Worm (Caenorhabditis elegans) whole organism, late embryonic: ENCODE measurements around the gene mcm-3AP.

Experiments
- C08G9.2 ChIP-seq: sonication (generic microtip); optimal IDR thresholded peaks from 2 replicates; lab custom pipeline; 2016; ENCODE audit warnings: mild to moderate bottlenecking, missing genetic modification characterization, moderate library complexity, missing compliant biosample characterization
- K02D7.2 ChIP-seq: sonication (generic microtip); optimal IDR thresholded peaks from 2 replicates; lab custom pipeline; 2017; ENCODE audit warnings: mild to moderate bottlenecking, missing genetic modification characterization, missing compliant biosample characterization
- T23F11.4 ChIP-seq: fragments of 200-800 bp; sonication (Bioruptor generic); optimal IDR thresholded peaks from 2 replicates; lab custom pipeline; 2018; ENCODE audit warnings: mild to moderate bottlenecking, missing genetic modification characterization, missing compliant biosample characterization
- ama-1 ChIP-seq: fragments of 150-350 bp; optimal IDR thresholded peaks from 2 replicates; lab custom pipeline; 2014
- ceh-14 ChIP-seq: sonication (generic microtip); optimal IDR thresholded peaks from 2 replicates; lab custom pipeline; 2016; ENCODE audit warnings: missing genotype, missing genetic modification characterization, missing compliant biosample characterization
- ceh-48 ChIP-seq: sonication (generic microtip); optimal IDR thresholded peaks from 2 replicates; lab custom pipeline; 2016; ENCODE audit warnings: missing genetic modification characterization, inconsistent platforms, missing compliant biosample characterization
- ceh-6 ChIP-seq: fragments of 200-800 bp; sonication (Bioruptor generic); optimal IDR thresholded peaks from 2 replicates; lab custom pipeline; 2018; ENCODE audit warnings: mild to moderate bottlenecking, missing genetic modification characterization, missing compliant biosample characterization
- ceh-9 ChIP-seq: sonication (generic microtip); optimal IDR thresholded peaks from 2 replicates; lab custom pipeline; 2016; ENCODE audit warnings: mild to moderate bottlenecking, missing genetic modification characterization, inconsistent platforms, missing compliant biosample characterization
- elt-2 ChIP-seq: sonication (generic microtip); optimal IDR thresholded peaks from 2 replicates; lab custom pipeline; 2016; ENCODE audit warnings: missing genetic modification reagents, missing genetic modification characterization, missing compliant biosample characterization
- elt-4 ChIP-seq: sonication (generic microtip); optimal IDR thresholded peaks from 2 replicates; lab custom pipeline; 2016; ENCODE audit warnings: missing genetic modification characterization, missing compliant biosample characterization
- ets-4 ChIP-seq: sonication (generic microtip); optimal IDR thresholded peaks from 2 replicates; lab custom pipeline; 2016; ENCODE audit warnings: missing genetic modification characterization, missing compliant biosample characterization
- eyg-1 ChIP-seq: sonication (generic microtip); optimal IDR thresholded peaks from 2 replicates; lab custom pipeline; 2016; ENCODE audit warnings: missing genotype, missing genetic modification characterization, missing compliant biosample characterization
- fax-1 ChIP-seq: sonication (generic microtip); optimal IDR thresholded peaks from 2 replicates; lab custom pipeline; 2016; ENCODE audit warnings: missing genotype, missing genetic modification characterization, missing compliant biosample characterization
- fkh-6 ChIP-seq: sonication (generic microtip); optimal IDR thresholded peaks from 2 replicates; lab custom pipeline; 2016; ENCODE audit warnings: missing genetic modification characterization, missing compliant biosample characterization
- gmeb-2 ChIP-seq: sonication (generic microtip); optimal IDR thresholded peaks from 2 replicates; lab custom pipeline; 2016; ENCODE audit warnings: missing genetic modification characterization, inconsistent platforms, missing compliant biosample characterization
- hlh-30 ChIP-seq: sonication (generic microtip); optimal IDR thresholded peaks from 2 replicates; lab custom pipeline; 2017; ENCODE audit warnings: antibody characterized with exemption, missing genetic modification characterization, missing compliant biosample characterization; ENCODE audit not compliant: insufficient read depth
- hlh-6 ChIP-seq: sonication (generic microtip); optimal IDR thresholded peaks from 2 replicates; lab custom pipeline; 2016; ENCODE audit warnings: missing genotype, missing genetic modification characterization, missing compliant biosample characterization
- hlh-8 ChIP-seq: sonication (generic microtip); optimal IDR thresholded peaks from 2 replicates; lab custom pipeline; 2016; ENCODE audit warnings: missing genotype, missing genetic modification characterization, missing compliant biosample characterization
- lim-6 ChIP-seq: sonication (generic microtip); optimal IDR thresholded peaks from 2 replicates; lab custom pipeline; 2016; ENCODE audit warnings: missing genetic modification characterization, missing compliant biosample characterization
- madf-2 ChIP-seq: sonication (generic microtip); optimal IDR thresholded peaks from 2 replicates; lab custom pipeline; 2017; ENCODE audit warnings: missing genetic modification characterization, missing compliant biosample characterization
- nfya-1 ChIP-seq: sonication (generic microtip); optimal IDR thresholded peaks from 2 replicates; lab custom pipeline; 2017; ENCODE audit warnings: missing genetic modification characterization, mild to moderate bottlenecking, missing compliant biosample characterization, antibody characterized with exemption, moderate library complexity
- nhr-11 ChIP-seq: fragments of 150-350 bp; optimal IDR thresholded peaks from 2 replicates; lab custom pipeline; 2014; ENCODE audit warnings: missing biosample characterization, missing genetic modification characterization
- npax-4 ChIP-seq: sonication (generic microtip); optimal IDR thresholded peaks from 2 replicates; lab custom pipeline; 2016; ENCODE audit warnings: missing genetic modification characterization, missing compliant biosample characterization
- pha-2 ChIP-seq: sonication (generic microtip); optimal IDR thresholded peaks from 2 replicates; lab custom pipeline; 2017; ENCODE audit warnings: mild to moderate bottlenecking, missing genetic modification characterization, missing compliant biosample characterization
- pha-4 ChIP-seq: fragments of 150-350 bp; optimal IDR thresholded peaks from 2 replicates; lab custom pipeline; 2018; ENCODE audit warnings: missing biosample characterization, missing genetic modification reagents, missing genetic modification characterization
- pros-1 ChIP-seq: fragments of 150-350 bp; optimal IDR thresholded peaks from 2 replicates; lab custom pipeline; 2014; ENCODE audit warnings: missing biosample characterization, missing genetic modification reagents, missing genetic modification characterization
- rnt-1 ChIP-seq: sonication (generic microtip); optimal IDR thresholded peaks from 2 replicates; lab custom pipeline; 2016; ENCODE audit warnings: missing genetic modification characterization, missing compliant biosample characterization
- sdc-2 ChIP-seq: sonication (generic microtip); optimal IDR thresholded peaks from 2 replicates; lab custom pipeline; 2016; ENCODE audit warnings: missing genotype, missing genetic modification characterization, missing compliant biosample characterization
- sox-4 ChIP-seq: sonication (generic microtip); optimal IDR thresholded peaks from 2 replicates; lab custom pipeline; 2017; ENCODE audit warnings: mild to moderate bottlenecking, missing genetic modification characterization, inconsistent platforms, missing compliant biosample characterization
- syd-9 ChIP-seq: sonication (generic microtip); optimal IDR thresholded peaks from 2 replicates; lab custom pipeline; 2016; ENCODE audit warnings: mild to moderate bottlenecking, missing genetic modification characterization, moderate library complexity, missing compliant biosample characterization
- tbx-2 ChIP-seq: sonication (generic microtip); optimal IDR thresholded peaks from 2 replicates; lab custom pipeline; 2016; ENCODE audit warnings: missing genetic modification characterization, missing compliant biosample characterization
- ttx-3 ChIP-seq: sonication (generic microtip); optimal IDR thresholded peaks from 2 replicates; lab custom pipeline; 2016; ENCODE audit warnings: missing genetic modification reagents, missing genetic modification characterization, missing compliant biosample characterization
- unc-3 ChIP-seq, 2 experiments: fragments of 200-800 bp in 1 of 2; sonication (Bioruptor generic) in 1 of 2; sonication (generic microtip) in 1 of 2; conservative IDR thresholded peaks in 1 of 2; optimal IDR thresholded peaks in 1 of 2; 2 replicates each; pipeline versions ENCODE4 v1.3.6 to Lab custom; 2016 to 2022; ENCODE audit warnings: missing compliant biosample characterization in 2 of 2, missing genetic modification characterization in 2 of 2, missing genetic modification reagents in 1 of 2
- unc-55 ChIP-seq: sonication (generic microtip); optimal IDR thresholded peaks from 2 replicates; lab custom pipeline; 2017; ENCODE audit warnings: missing biosample characterization, missing genetic modification reagents, missing genetic modification characterization

The mcm-3AP gene

DNA sequence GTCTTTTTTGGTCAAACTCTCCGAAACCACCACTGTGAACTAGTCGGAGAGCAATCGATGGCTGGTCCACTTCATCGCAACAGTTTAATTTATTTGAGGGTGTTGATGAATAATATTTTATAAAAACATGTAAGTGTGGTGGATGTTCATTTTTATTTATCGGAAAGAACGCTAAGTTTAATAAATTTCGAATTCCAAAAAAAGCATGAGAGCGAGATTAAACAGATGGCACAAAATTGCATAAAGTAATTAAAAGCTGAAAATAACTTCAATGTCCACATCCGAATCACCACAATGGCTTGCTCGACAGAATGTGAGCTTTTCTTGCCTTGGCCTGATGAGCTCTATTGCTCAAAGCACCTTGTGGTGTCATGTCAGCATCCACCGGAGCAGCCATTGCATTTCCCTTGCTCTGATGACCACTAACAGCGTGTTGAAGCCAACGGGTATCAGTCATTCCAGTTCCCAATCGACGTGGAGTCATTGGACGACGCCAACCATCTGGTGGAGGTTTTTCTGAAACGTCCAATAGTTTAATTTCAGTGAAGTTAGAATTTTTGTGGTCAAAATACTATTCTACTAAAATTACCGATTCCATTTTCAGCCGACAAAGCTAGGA, 35.4 kb downstream of the mcm-3AP start:
- TF ChIP-seq hlh-6 (tag; lab: Kevin White, UChicago): no peak
- no peak for TF ChIP-seq ceh-6 (GFP tag; lab: Kevin White, UChicago)
- no peak for TF ChIP-seq pha-4 (tag; lab: Kevin White, UChicago)
- peak; percentile 13 for TF ChIP-seq ama-1 (lab: Kevin White, UChicago)
- no peak for TF ChIP-seq fkh-6 (tag; lab: Kevin White, UChicago)

DNA sequence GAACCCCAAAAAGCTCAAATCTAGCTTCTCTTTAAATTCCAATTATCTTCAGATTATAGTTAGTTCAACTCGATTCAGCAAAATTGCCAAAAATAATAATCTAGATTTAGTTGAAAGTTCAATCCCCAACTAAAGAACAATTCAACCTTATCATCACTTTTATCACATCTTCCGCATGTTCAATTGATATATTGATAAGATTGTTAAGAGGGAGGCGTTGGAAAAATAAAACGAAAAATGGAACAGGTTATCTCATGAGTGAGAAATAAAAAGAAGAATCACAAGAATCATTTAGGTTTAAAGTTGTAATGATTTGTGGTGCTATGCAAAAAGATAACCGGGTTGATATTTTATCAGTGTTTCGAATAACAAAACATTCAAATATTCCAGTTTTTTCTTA, 37.3 kb downstream of the mcm-3AP start:
- TF ChIP-seq ama-1 (lab: Kevin White, UChicago) (no peak), elt-2 (tag; lab: Kevin White, UChicago) (peak; percentile 84), madf-2 (tag; lab: Kevin White, UChicago) (no peak), fax-1 (tag; lab: Kevin White, UChicago) (no peak)
- TF ChIP-seq, all 69 proteins: peak for 1

DNA sequence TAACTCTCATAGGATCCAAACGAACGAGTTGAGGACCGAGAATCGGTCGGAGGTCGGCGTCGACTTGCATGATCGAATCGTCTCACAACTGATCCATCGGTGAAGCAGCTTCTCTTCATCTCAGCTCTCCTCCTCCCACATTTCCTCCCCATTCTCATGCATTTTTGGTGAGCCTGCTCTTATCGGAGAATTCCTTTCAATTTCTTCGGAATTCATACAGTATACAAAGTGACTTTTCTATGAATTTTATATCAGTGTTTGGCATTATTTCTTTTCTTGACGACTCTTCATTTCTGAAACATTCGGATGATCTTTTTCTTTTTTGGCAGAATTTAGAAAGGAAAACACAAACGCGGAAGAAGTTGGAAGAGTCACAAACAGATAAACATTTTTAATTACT, 38.6 kb downstream of the mcm-3AP start, which contains the start of gene mec-17:
TSS of gene mec-17 (minus strand) at position 101 of the 400 bp plus-strand sequence.
- TF ChIP-seq nhr-11 (no peak), ets-4 (tag; lab: Kevin White, UChicago) (no peak), C08G9.2 (tag; lab: Kevin White, UChicago) (no peak), ama-1 (lab: Kevin White, UChicago) (no peak), tbx-2 (tag; lab: Kevin White, UChicago) (no peak), ceh-9 (tag; lab: Kevin White, UChicago) (no peak), T23F11.4 (GFP tag; lab: Kevin White, UChicago) (no peak), rnt-1 (tag; lab: Kevin White, UChicago) (no peak), nfya-1 (tag; lab: Kevin White, UChicago) (no peak), lim-6 (tag; lab: Kevin White, UChicago) (no peak), ceh-48 (tag; lab: Kevin White, UChicago) (no peak), syd-9 (tag; lab: Kevin White, UChicago) (no peak), sox-4 (tag; lab: Kevin White, UChicago) (no peak)

DNA sequence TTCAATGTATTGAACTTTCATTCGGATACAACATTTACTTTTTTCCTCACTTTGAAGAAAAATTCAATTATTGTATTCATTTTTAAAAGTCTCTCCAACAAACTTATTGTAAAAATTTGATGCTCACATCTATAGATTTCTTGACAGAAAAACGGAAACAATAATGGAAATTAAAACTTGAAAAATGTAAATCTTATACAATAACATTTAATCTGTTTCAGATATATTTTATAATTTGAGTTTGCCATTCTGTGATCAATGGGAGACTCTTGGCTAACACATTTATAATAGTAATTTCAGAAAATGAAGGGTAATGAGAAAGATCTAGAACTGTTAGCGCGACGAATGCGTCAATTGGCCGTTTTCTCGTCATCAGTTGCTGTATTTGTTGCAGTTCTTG, 39.9 kb downstream of the mcm-3AP start, which contains the start of gene col-115:
TSS of gene col-115 (plus strand) at position 301 of the 400 bp plus-strand sequence.
- no peak for TF ChIP-seq pros-1 (tag; lab: Kevin White, UChicago)
- TF ChIP-seq elt-4 (tag; lab: Kevin White, UChicago): no peak
- no peak for TF ChIP-seq ceh-9 (tag; lab: Kevin White, UChicago)
- TF ChIP-seq hlh-8 (tag; lab: Kevin White, UChicago): no peak
- TF ChIP-seq ceh-14: no peak
- no peak for TF ChIP-seq unc-3 (GFP tag; conservative IDR thresholded peaks at IDR 0.05; lab: Robert Waterston, UW)
- no peak for TF ChIP-seq unc-3 (tag; optimal IDR thresholded peaks at IDR 0.05; lab: Kevin White, UChicago)
- no peak for TF ChIP-seq npax-4 (tag; lab: Kevin White, UChicago)
- TF ChIP-seq K02D7.2: no peak
- no peak for TF ChIP-seq syd-9 (tag; lab: Kevin White, UChicago)
- TF ChIP-seq hlh-30 (tag; lab: Kevin White, UChicago): no peak
- no peak for TF ChIP-seq gmeb-2 (tag; lab: Kevin White, UChicago)
- no peak for TF ChIP-seq sdc-2
- TF ChIP-seq ama-1 (lab: Kevin White, UChicago): no peak
- no peak for TF ChIP-seq fkh-6 (tag; lab: Kevin White, UChicago)
- TF ChIP-seq pha-2 (tag; lab: Kevin White, UChicago): no peak
- TF ChIP-seq sox-4 (tag; lab: Kevin White, UChicago): no peak
- TF ChIP-seq, all 69 proteins: peak for 0

DNA sequence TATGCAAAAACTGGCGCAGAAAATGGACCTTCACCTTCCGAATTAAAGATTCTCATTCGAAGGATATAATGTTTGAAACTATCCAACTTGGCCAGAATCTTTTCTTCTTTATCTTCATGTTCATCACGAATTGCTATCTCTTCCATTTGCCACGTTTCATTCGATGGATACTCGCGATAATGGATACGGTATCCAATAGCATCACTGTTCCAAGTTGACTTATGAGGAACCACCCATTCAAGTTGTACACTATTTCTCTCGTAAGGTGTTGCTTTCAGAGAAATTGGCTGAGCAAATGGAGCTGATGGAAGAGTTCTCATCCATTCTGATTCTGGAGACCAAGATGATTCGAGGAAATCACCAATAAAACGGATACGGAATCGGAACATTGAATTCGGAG, 46.2 kb downstream of the mcm-3AP start:
- no peak for TF ChIP-seq rnt-1 (tag; lab: Kevin White, UChicago)
- TF ChIP-seq unc-55 (GFP tag; lab: Kevin White, UChicago): no peak
- TF ChIP-seq eyg-1 (tag; lab: Kevin White, UChicago): no peak
- no peak for TF ChIP-seq ttx-3 (tag; lab: Kevin White, UChicago)
- no peak for TF ChIP-seq ama-1 (lab: Kevin White, UChicago)
